Fruit fly (Drosophila melanogaster) whole organism, larva: Measurements from ENCODE around the gene cysu.
"Not testable (repeated sequence)": the region's sequence is repeated elsewhere in the genome, so short reads cannot be mapped to it uniquely, and the experiment has no call there.

Experiments used
- noc ChIP-seq: fragments of 200-800 bp; sonication (Bioruptor generic); optimal IDR thresholded peaks from 3 replicates; lab custom pipeline; 2019; ENCODE audit warnings: missing biosample characterization, mild to moderate bottlenecking, missing genetic modification characterization, moderate library complexity

cysu gene

DNA sequence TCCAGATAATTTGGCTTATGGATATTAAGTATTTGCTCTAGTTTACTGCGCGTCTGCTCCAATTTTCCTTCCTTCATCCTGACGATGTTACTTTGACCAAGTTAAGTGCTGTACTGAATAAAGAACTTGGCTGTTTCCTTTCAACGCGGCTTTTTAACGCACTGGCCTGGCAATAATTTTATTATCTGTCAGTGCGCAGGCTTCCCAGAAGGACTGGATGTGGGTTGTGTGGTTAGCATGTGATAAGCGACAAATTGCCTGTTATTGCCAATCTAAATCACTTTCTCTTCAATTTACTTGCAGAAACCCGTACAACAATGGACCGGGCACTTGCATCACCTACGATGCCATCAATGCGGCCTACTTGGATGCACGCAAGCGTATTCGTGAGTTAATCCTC lies 15.1 kb downstream of the cysu start, which contains the start of gene CG14331:
Gene CG14331 (minus strand): TSS at position 101 of the 400 bp plus-strand sequence.
- no peak for TF ChIP-seq noc (tag; lab: Kevin White, UChicago)

DNA sequence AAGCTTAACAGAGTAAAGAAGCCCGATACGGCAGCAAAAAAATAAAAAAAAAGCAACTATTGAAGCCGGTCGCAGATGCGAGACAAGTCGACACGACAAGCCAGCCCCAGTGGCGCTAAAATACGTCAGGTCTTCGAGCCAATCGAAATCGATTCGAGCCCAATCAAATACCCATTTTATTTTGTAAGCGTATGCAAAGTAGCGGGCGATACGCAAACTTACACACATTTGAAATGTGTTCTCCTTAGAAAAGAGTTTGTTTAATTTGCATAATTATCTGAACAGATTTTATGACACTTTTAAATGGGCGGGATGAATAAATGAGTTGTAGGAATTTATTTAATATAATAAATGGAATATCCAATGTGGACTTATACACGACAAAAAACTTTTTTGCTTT lies 22.0 kb downstream of the cysu start:
- no peak for TF ChIP-seq noc (tag; lab: Kevin White, UChicago)

DNA sequence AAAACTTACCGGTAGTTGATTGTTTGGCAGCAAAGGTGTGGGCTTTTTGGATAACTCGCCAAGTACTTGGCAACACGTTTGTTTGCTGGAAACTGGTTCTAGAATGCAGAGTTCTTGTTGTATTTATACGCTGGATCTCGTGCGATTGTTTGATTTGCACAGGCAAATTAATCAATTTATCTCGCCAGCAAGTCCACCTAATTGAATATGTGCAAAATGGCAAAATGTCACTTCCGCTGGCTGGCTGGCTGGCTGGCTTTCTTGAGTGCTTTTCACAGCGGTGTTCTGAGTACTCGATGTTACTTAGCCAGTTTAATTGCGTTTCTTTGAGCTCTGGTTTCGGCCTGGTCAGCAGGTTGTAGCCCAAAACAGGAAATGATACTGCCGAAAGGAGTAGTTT lies 23.2 kb downstream of the cysu start, which contains the start of gene Eh:
Gene Eh (minus strand): TSS at position 101 of the 400 bp plus-strand sequence.
- TF ChIP-seq noc (tag; lab: Kevin White, UChicago) = no peak

DNA sequence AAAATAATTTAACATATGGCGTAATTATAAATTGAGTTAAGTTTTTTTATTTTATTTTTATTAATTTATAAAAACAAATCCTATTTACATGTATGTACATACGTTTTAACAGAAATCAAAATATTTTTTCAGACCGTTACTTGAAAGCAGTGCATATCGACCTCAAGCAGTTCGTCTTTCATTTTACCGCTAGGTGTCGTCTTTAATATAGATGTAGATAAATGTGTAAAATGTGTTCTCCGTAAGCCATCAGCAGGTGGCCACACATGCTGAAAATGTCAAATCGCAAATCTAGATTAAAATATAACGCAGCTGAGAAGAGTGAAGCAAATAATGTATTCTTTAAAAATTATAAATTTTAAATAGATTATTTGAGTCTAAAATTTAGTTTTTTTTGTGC lies 23.8 kb downstream of the cysu start:
- no peak for TF ChIP-seq noc (tag; lab: Kevin White, UChicago)

DNA sequence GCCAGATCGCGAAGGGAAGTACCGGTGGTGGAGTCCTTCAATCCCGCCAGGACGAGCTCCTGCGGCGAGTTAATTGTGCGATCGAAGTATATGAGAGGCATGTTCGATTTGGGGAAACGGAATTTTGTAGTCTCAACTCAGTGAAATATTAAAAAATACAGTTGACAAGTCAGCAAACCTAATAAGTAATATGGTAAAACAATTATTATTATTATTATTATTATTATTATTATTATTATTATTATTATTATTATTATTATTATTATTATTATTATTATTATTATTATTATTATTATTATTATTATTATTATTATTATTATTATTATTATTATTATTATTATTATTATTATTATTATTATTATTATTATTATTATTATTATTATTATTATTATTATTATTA lies 31.1 kb downstream of the cysu start, which contains the start of gene CG14330:
Gene CG14330 (minus strand): TSS at position 101 of the 400 bp plus-strand sequence.
- TF ChIP-seq noc (tag; lab: Kevin White, UChicago) = not testable (repeated sequence)

DNA sequence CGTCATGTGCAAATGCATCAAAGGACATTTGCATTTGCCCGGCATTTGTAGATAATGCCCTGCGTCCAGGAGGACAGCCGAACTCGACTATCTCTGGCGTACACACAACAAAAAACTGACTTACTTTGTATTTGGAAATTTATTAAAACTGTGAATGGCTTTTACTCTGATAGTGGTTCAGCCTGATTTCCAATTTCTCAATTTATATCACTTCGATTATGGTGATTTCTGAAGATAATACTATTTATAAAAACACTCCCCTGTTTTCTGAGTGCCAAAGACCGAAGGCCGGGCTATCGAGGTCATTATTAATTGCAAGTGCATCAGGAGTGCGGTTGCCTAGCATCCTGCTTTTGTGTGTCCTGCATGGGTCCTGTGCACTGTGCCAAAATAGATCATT lies 45.4 kb downstream of the cysu start:
- no peak for TF ChIP-seq noc (tag; lab: Kevin White, UChicago)

DNA sequence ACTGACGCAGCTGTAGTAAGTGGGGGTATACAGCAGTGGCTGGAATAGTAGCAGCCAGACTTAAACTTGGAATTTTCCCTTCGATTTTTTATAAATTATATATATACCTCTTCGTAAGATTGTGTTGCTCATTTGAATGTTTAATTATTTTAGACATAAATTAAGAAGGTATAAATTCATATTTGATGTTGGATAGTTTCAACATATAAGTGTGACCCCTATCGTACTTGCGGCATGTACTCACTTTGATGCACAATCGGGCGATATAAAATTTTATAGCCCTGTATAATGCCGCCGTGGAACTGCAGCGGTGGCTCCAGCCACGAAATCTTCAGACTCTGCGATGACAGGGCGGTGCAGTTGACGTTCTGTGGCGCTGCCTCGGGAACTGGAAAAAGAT lies 55.7 kb downstream of the cysu start:
- no peak for TF ChIP-seq noc (tag; lab: Kevin White, UChicago)

DNA sequence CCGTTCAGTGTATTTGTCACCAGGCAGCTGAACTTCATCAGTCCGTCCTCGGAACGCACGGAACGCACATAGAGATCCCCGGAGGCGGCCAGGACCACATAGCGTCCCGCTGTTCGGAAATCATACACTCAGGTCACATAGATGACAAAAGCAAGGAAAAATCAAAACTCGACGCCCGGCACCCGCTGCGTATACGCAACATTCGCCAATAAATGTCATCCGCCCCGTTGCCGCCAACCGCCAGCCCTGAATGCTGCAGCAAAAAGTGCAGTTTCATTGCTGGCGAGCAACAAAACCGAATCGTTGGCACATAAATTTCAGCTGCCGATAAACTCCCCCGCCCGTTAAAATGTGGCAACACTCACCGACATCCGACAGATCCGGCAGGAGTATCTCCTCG lies 66.5 kb downstream of the cysu start:
- TF ChIP-seq noc (tag; lab: Kevin White, UChicago) = no peak
